Fruit fly (Drosophila melanogaster) whole organism, wandering third instar larva: ENCODE results near the gene LManI.

ENCODE experiments used
- Abd-B ChIP-seq: fragments of >200 bp; optimal IDR thresholded peaks from 2 replicates; lab custom pipeline; 2017; ENCODE audit warnings: missing biosample characterization, missing genetic modification characterization
- CG32264 ChIP-seq: fragments of 200-800 bp; sonication (Bioruptor generic); optimal IDR thresholded peaks from 2 replicates; lab custom pipeline; 2016; ENCODE audit warnings: missing biosample characterization, missing genetic modification characterization
- CG9705 ChIP-seq: fragments of 200-800 bp; sonication (Bioruptor generic); optimal IDR thresholded peaks from 2 replicates; lab custom pipeline; 2018; ENCODE audit warnings: missing biosample characterization, mild to moderate bottlenecking, missing genetic modification characterization
- CrebA ChIP-seq: fragments of 200-800 bp; sonication (Bioruptor generic); optimal IDR thresholded peaks from 2 replicates; lab custom pipeline; 2016; ENCODE audit warnings: missing biosample characterization, mild to moderate bottlenecking, missing genetic modification characterization, borderline replicate concordance
- Dfd ChIP-seq: fragments of >200 bp; optimal IDR thresholded peaks from 2 replicates; lab custom pipeline; 2017; ENCODE audit warnings: missing biosample characterization, missing genetic modification characterization
- Dif ChIP-seq: fragments of 200-275, 200-300 bp; sonication (Bioruptor generic); optimal IDR thresholded peaks from 2 replicates; lab custom pipeline; 2018; ENCODE audit warnings: missing biosample characterization, missing genetic modification characterization; ENCODE audit not compliant: partially characterized antibody
- GATAd ChIP-seq: sonication (Bioruptor generic); optimal IDR thresholded peaks from 2 replicates; lab custom pipeline; 2016; ENCODE audit warnings: missing biosample characterization, missing genetic modification characterization
- HLH106 ChIP-seq: fragments of 200-800 bp; optimal IDR thresholded peaks from 3 replicates; lab custom pipeline; 2019; ENCODE audit warnings: missing biosample characterization, mild to moderate bottlenecking, missing genetic modification characterization, moderate library complexity
- Hnf4 ChIP-seq: fragments of 200-800 bp; sonication (Bioruptor generic); optimal IDR thresholded peaks from 2 replicates; lab custom pipeline; 2016; ENCODE audit warnings: missing biosample characterization, mild to moderate bottlenecking, missing genetic modification characterization
- Hr78 ChIP-seq: fragments of >200 bp; optimal IDR thresholded peaks from 2 replicates; lab custom pipeline; 2017; ENCODE audit warnings: missing biosample characterization, missing genetic modification characterization
- Hr83 ChIP-seq: fragments of 200-300 bp; sonication (Bioruptor generic); optimal IDR thresholded peaks from 2 replicates; lab custom pipeline; 2016; ENCODE audit warnings: missing biosample characterization, mild to moderate bottlenecking, missing genetic modification characterization, moderate library complexity; ENCODE audit not compliant: poor library complexity, severe bottlenecking
- Jra ChIP-seq: sonication (Bioruptor generic); optimal IDR thresholded peaks from 2 replicates; lab custom pipeline; 2016; ENCODE audit warnings: missing biosample characterization, missing genetic modification characterization
- Mio ChIP-seq: sonication (Bioruptor generic); optimal IDR thresholded peaks from 2 replicates; lab custom pipeline; 2016; ENCODE audit warnings: missing biosample characterization, missing genetic modification characterization
- Myc ChIP-seq: fragments of >200 bp; optimal IDR thresholded peaks from 2 replicates; lab custom pipeline; 2017
- N ChIP-seq: fragments of >200 bp; optimal IDR thresholded peaks from 2 replicates; lab custom pipeline; 2018; ENCODE audit warnings: missing biosample characterization, missing external identifiers, missing genetic modification characterization
- OdsH ChIP-seq: fragments of 200-800 bp; sonication (Bioruptor generic); optimal IDR thresholded peaks from 2 replicates; lab custom pipeline; 2016; ENCODE audit warnings: missing biosample characterization, mild to moderate bottlenecking, missing genetic modification characterization
- Rel ChIP-seq, 2 experiments: fragments of 200-800 bp; sonication (Bioruptor generic) in 1 of 2; optimal IDR thresholded peaks; 2 replicates in 1 of 2; 3 replicates in 1 of 2; lab custom pipeline; 2016 to 2019; ENCODE audit warnings: mild to moderate bottlenecking in 2 of 2, missing biosample characterization in 2 of 2, missing genetic modification characterization in 2 of 2, moderate library complexity in 1 of 2
- Sp1 ChIP-seq: fragments of 200-800 bp; sonication (Bioruptor generic); optimal IDR thresholded peaks from 3 replicates; lab custom pipeline; 2019; ENCODE audit warnings: missing biosample characterization, mild to moderate bottlenecking, missing genetic modification characterization, moderate library complexity
- Vsx2 ChIP-seq: fragments of 200-300, 225-300 bp; sonication (Bioruptor generic); optimal IDR thresholded peaks from 2 replicates; lab custom pipeline; 2018; ENCODE audit warnings: missing biosample characterization, missing genetic modification characterization; ENCODE audit not compliant: partially characterized antibody
- br ChIP-seq: fragments of 200-800 bp; sonication (Bioruptor generic); optimal IDR thresholded peaks from 2 replicates; lab custom pipeline; 2016; ENCODE audit warnings: missing biosample characterization, missing genetic modification characterization
- brk ChIP-seq: fragments of 200-800 bp; sonication (Bioruptor generic); optimal IDR thresholded peaks from 2 replicates; lab custom pipeline; 2016; ENCODE audit warnings: missing biosample characterization, mild to moderate bottlenecking, missing genetic modification characterization
- dl ChIP-seq, 2 experiments: fragments of 175-275, 200-275 bp in 1 of 2; fragments of 200-275 bp in 1 of 2; sonication (Bioruptor generic); optimal IDR thresholded peaks; lab custom pipeline; 2018; ENCODE audit warnings: mild to moderate bottlenecking in 2 of 2, missing biosample characterization in 2 of 2, missing genetic modification characterization in 2 of 2, moderate library complexity in 2 of 2; ENCODE audit not compliant: partially characterized antibody in 2 of 2, insufficient read depth in 1 of 2
- dmrt93B ChIP-seq: fragments of 200-800 bp; sonication (Bioruptor generic); optimal IDR thresholded peaks from 2 replicates; lab custom pipeline; 2018; ENCODE audit warnings: missing biosample characterization, mild to moderate bottlenecking, missing genetic modification characterization
- dsf ChIP-seq: sonication (Bioruptor generic); optimal IDR thresholded peaks from 2 replicates; lab custom pipeline; 2016; ENCODE audit warnings: missing biosample characterization, missing genetic modification characterization, borderline replicate concordance
- ey ChIP-seq: fragments of 200-800 bp; sonication (Bioruptor generic); optimal IDR thresholded peaks from 2 replicates; lab custom pipeline; 2016; ENCODE audit warnings: missing biosample characterization, missing genetic modification characterization
- foxo ChIP-seq, 2 experiments: fragments of 200-800 bp; sonication (Bioruptor generic); optimal IDR thresholded peaks; 2 replicates in 1 of 2; 3 replicates in 1 of 2; lab custom pipeline; 2016 to 2017; ENCODE audit warnings: missing biosample characterization in 2 of 2, missing genetic modification characterization in 2 of 2
- fru ChIP-seq: fragments of 200-800 bp; sonication (Bioruptor generic); optimal IDR thresholded peaks from 3 replicates; lab custom pipeline; 2016; ENCODE audit warnings: missing biosample characterization, mild to moderate bottlenecking, missing genetic modification characterization
- h ChIP-seq: fragments of 200-800 bp; sonication (Bioruptor generic); optimal IDR thresholded peaks from 3 replicates; lab custom pipeline; 2016; ENCODE audit warnings: missing biosample characterization, mild to moderate bottlenecking, missing genetic modification characterization
- jim ChIP-seq: fragments of 175-275, 200-325 bp; sonication (Bioruptor generic); optimal IDR thresholded peaks from 2 replicates; lab custom pipeline; 2016; ENCODE audit warnings: missing biosample characterization, mild to moderate bottlenecking, missing genetic modification characterization
- lola ChIP-seq: fragments of >200 bp; optimal IDR thresholded peaks from 2 replicates; lab custom pipeline; 2017; ENCODE audit warnings: missing biosample characterization, missing genetic modification characterization
- pan ChIP-seq: fragments of >200 bp; optimal IDR thresholded peaks from 2 replicates; lab custom pipeline; 2017
- psq ChIP-seq: fragments of 200-800 bp; sonication (Bioruptor generic); optimal IDR thresholded peaks from 3 replicates; lab custom pipeline; 2017; ENCODE audit warnings: missing biosample characterization, mild to moderate bottlenecking, missing genetic modification characterization, moderate library complexity
- rgr ChIP-seq: fragments of 200-800 bp; sonication (Bioruptor generic); optimal IDR thresholded peaks from 3 replicates; lab custom pipeline; 2016; ENCODE audit warnings: missing biosample characterization, mild to moderate bottlenecking, missing genetic modification characterization
- sage ChIP-seq: fragments of 200-800 bp; sonication (Bioruptor generic); optimal IDR thresholded peaks from 2 replicates; lab custom pipeline; 2016; ENCODE audit warnings: missing biosample characterization, mild to moderate bottlenecking, missing genetic modification characterization
- sv ChIP-seq: fragments of 200-800 bp; sonication (Bioruptor generic); optimal IDR thresholded peaks from 3 replicates; lab custom pipeline; 2016; ENCODE audit warnings: missing biosample characterization, missing genetic modification characterization
- tai ChIP-seq: sonication (Bioruptor generic); optimal IDR thresholded peaks from 2 replicates; lab custom pipeline; 2016; ENCODE audit warnings: missing biosample characterization, missing genetic modification characterization
- usp ChIP-seq: fragments of >200 bp; optimal IDR thresholded peaks from 2 replicates; lab custom pipeline; 2017; ENCODE audit warnings: missing biosample characterization, missing genetic modification characterization
- woc ChIP-seq: sonication (Bioruptor generic); optimal IDR thresholded peaks from 2 replicates; lab custom pipeline; 2016; ENCODE audit warnings: missing biosample characterization, mild to moderate bottlenecking, missing genetic modification characterization

Gene LManI

dm6 chr2L:10479859-10480258 is 22.8 kb upstream of the LManI start:
- TF ChIP-seq Sp1 (GFP tag; lab: Kevin White, UChicago) (no peak), br (GFP tag; lab: Kevin White, UChicago) (no peak), CrebA (GFP tag; lab: Kevin White, UChicago) (no peak), dl (GFP tag; optimal IDR thresholded peaks at IDR 0.05; lab: Kevin White, UChicago; ENCODE audit: insufficient read depth in 1 of 2, partially characterized antibody in 2 of 2) (no peak), GATAd (GFP tag; lab: Kevin White, UChicago) (peak; percentile 73), sv (GFP tag; lab: Kevin White, UChicago) (no peak), Dfd (GFP tag; lab: Kevin White, UChicago) (no peak), Mio (GFP tag; lab: Kevin White, UChicago) (no peak)

dm6 chr2L:10476879-10477278 is 19.8 kb upstream of the LManI start, which contains the start of gene RluA-2:
Gene RluA-2 (plus strand): TSS chr2L:10477073.
- no peak for TF ChIP-seq foxo (GFP tag; optimal IDR thresholded peaks at IDR 0.05; lab: Kevin White, UChicago)
- no peak for TF ChIP-seq Dif (GFP tag; lab: Kevin White, UChicago)
- TF ChIP-seq OdsH = no peak
- TF ChIP-seq Hr78 (GFP tag; lab: Kevin White, UChicago) = no peak
- TF ChIP-seq dsf (GFP tag; lab: Kevin White, UChicago) = no peak
- no peak for TF ChIP-seq dmrt93B (GFP tag; lab: Kevin White, UChicago)
- no peak for TF ChIP-seq GATAd (GFP tag; lab: Kevin White, UChicago)
- no peak for TF ChIP-seq CG9705
- no peak for TF ChIP-seq CG32264 (GFP tag; lab: Kevin White, UChicago)
- no peak for TF ChIP-seq Vsx2
- TF ChIP-seq dl (GFP tag; optimal IDR thresholded peaks at IDR 0.05; lab: Kevin White, UChicago; ENCODE audit: insufficient read depth in 1 of 2, partially characterized antibody in 2 of 2) = no peak
- TF ChIP-seq ey (GFP tag; lab: Kevin White, UChicago) = no peak
- no peak for TF ChIP-seq Abd-B (GFP tag; lab: Kevin White, UChicago)
- TF ChIP-seq br (GFP tag; lab: Kevin White, UChicago) = no peak
- TF ChIP-seq sage (GFP tag; lab: Kevin White, UChicago) = no peak
- TF ChIP-seq pan (lab: Kevin White, UChicago) = no peak
- TF ChIP-seq Rel (GFP tag; optimal IDR thresholded peaks at IDR 0.05; lab: Kevin White, UChicago) = no peak
- TF ChIP-seq Rel (tag; optimal IDR thresholded peaks at IDR 0.05; lab: Kevin White, UChicago) = no peak
- TF ChIP-seq, all 38 proteins: peak for 0

dm6 chr2L:10474815-10475214 is 17.8 kb upstream of the LManI start:
- TF ChIP-seq OdsH (no peak), Mio (GFP tag; lab: Kevin White, UChicago) (no peak), brk (no peak), CG32264 (GFP tag; lab: Kevin White, UChicago) (no peak), rgr (GFP tag; lab: Kevin White, UChicago) (no peak), jim (GFP tag; lab: Kevin White, UChicago) (no peak), fru (no peak), Hr78 (GFP tag; lab: Kevin White, UChicago) (no peak), Dfd (GFP tag; lab: Kevin White, UChicago) (no peak)

dm6 chr2L:10474268-10474678 is 17.2 kb upstream of the LManI start, which contains the start of gene RluA-1:
Gene RluA-1 (minus strand): TSS chr2L:10474349.
- TF ChIP-seq jim (GFP tag; lab: Kevin White, UChicago) (no peak), sv (GFP tag; lab: Kevin White, UChicago) (peak; percentile 99), brk (peak; percentile 84), ey (GFP tag; lab: Kevin White, UChicago) (peak; percentile 74), pan (lab: Kevin White, UChicago) (no peak), Hnf4 (GFP tag; lab: Kevin White, UChicago) (peak; percentile 74), dl (GFP tag; optimal IDR thresholded peaks at IDR 0.05; lab: Kevin White, UChicago; ENCODE audit: insufficient read depth in 1 of 2, partially characterized antibody in 2 of 2) (no peak), CG9705 (peak; percentile 87), usp (GFP tag; lab: Kevin White, UChicago) (no peak), CG32264 (GFP tag; lab: Kevin White, UChicago) (peak; percentile 53), dmrt93B (GFP tag; lab: Kevin White, UChicago) (peak; percentile 83), Jra (GFP tag; lab: Kevin White, UChicago) (no peak), Hr78 (GFP tag; lab: Kevin White, UChicago) (no peak), sage (GFP tag; lab: Kevin White, UChicago) (peak; percentile 69), psq (GFP tag; lab: Kevin White, UChicago) (peak; percentile 86), Dfd (GFP tag; lab: Kevin White, UChicago) (no peak), woc (peak; percentile 47), HLH106 (tag; lab: Kevin White, UChicago) (peak; percentile 95), h (peak; percentile 93), lola (GFP tag; lab: Kevin White, UChicago) (no peak), Myc (lab: Kevin White, UChicago) (no peak), foxo (GFP tag; optimal IDR thresholded peaks at IDR 0.05; lab: Kevin White, UChicago) (peak in 1 of 2 experiments; percentile 93), Hr83 (GFP tag; lab: Kevin White, UChicago) (peak; percentile 35), Mio (GFP tag; lab: Kevin White, UChicago) (peak; percentile 26), tai (GFP tag; lab: Kevin White, UChicago) (peak; percentile 32), Abd-B (GFP tag; lab: Kevin White, UChicago) (no peak), OdsH (peak; percentile 90), Sp1 (GFP tag; lab: Kevin White, UChicago) (peak; percentile 93), GATAd (GFP tag; lab: Kevin White, UChicago) (no peak), N (no peak), br (GFP tag; lab: Kevin White, UChicago) (peak; percentile 86), CrebA (GFP tag; lab: Kevin White, UChicago) (no peak), Rel (GFP tag; optimal IDR thresholded peaks at IDR 0.05; lab: Kevin White, UChicago) (peak; percentile 49), Rel (tag; optimal IDR thresholded peaks at IDR 0.05; lab: Kevin White, UChicago) (peak; percentile 86), Vsx2 (no peak), rgr (GFP tag; lab: Kevin White, UChicago) (peak; percentile 94)
